Worm (Caenorhabditis elegans): ENCODE measurements around the gene del-5.

- TF ChIP-seq nhr-237 (tag; optimal IDR thresholded peaks at IDR 0.05) (no peak), saeg-2 (GFP tag; IDR thresholded peaks at IDR 0.05) (no peak), lin-13 (GFP tag; optimal IDR thresholded peaks at IDR 0.05) (no peak), php-3 (GFP tag; IDR thresholded peaks at IDR 0.05) (no peak), pqm-1 (tag; optimal IDR thresholded peaks at IDR 0.05) (no peak), ces-1 (GFP tag; optimal IDR thresholded peaks at IDR 0.05) (no peak), nhr-76 (tag; optimal IDR thresholded peaks at IDR 0.05) (no peak), lim-7 (GFP tag; IDR thresholded peaks at IDR 0.05) (no peak), nhr-11 (tag; optimal IDR thresholded peaks at IDR 0.05) (no peak), dmd-9 (GFP tag; IDR thresholded peaks at IDR 0.05) (no peak)
Measured at ce11 chrX:10961724-10962123, 46.3 kb downstream of the del-5 start.

All from whole organism, L4 larva.